Worm (Caenorhabditis elegans): ENCODE data around the gene Y62E10A.20.

Gene Y62E10A.20

DNA sequence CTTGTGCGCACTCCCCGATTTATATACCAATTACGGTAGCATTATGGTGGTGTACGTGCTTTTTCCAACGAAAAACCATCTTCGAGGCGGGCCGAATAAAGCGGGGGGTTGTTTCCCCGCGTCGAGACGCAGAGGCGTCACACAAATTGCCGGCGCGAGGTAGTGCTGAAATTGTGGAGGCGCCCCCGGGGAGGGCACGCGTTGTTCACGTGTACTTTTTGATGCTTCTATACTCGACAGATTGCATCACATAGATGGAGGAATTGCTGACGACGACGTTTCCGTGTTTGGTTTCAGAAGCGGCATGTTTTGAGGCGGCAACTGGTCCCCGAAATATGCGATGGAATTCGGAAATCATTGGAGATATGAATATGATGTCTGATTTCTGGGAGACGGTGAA lies 9.4 kb upstream of the Y62E10A.20 start (continued):
- 0 out of 2 replicates have a peak, but pooled peaks have one; percentile 36 for TF ChIP-seq vab-7 (GFP tag; IDR thresholded peaks at IDR 0.05)
- peak; percentile 81 for TF ChIP-seq rbr-2 (tag; optimal IDR thresholded peaks at IDR 0.05)
- peak; percentile 87 for TF ChIP-seq set-16 (GFP tag; IDR thresholded peaks at IDR 0.05)
- no peak for TF ChIP-seq ztf-11 (tag; optimal IDR thresholded peaks at IDR 0.05)
- TF ChIP-seq lin-38 (GFP tag; IDR thresholded peaks at IDR 0.05): peak; percentile 75
- peak; percentile 21 for TF ChIP-seq zfp-2 (tag; optimal IDR thresholded peaks at IDR 0.05)
- no peak for TF ChIP-seq Y5F2A.4 (GFP tag; optimal IDR thresholded peaks at IDR 0.05)
- TF ChIP-seq unc-130 (GFP tag; optimal IDR thresholded peaks at IDR 0.05): no peak
- no peak for TF ChIP-seq F26F4.8 (GFP tag; conservative IDR thresholded peaks at IDR 0.05)

DNA sequence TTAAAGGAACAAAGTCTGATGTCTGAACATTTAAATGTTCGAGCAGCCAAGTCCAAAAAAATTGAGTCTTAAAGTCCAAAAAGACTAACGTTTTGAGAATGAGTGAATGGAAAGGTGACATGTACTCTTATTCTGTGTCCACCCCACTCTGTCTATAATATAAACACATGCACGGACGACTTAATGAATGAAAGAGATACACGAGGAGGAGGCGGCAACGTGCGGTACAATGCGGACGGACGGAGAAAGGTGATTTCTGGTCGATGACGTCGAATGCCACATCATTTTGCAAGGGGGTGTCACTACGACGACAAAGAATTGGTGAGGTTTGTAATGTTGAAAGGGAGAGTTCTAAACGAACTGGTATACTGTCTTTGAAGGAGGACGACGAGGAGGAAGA lies 8.8 kb upstream of the Y62E10A.20 start:
- TF ChIP-seq hmg-1.1 (GFP tag; IDR thresholded peaks at IDR 0.05): no peak
- peak; percentile 67 for TF ChIP-seq mxl-3 (GFP tag; optimal IDR thresholded peaks at IDR 0.05)
- 0 out of 2 replicates have a peak, but pooled peaks have one; percentile 28 for TF ChIP-seq dmd-9 (GFP tag; IDR thresholded peaks at IDR 0.05)
- no peak for TF ChIP-seq daf-16 (GFP tag; optimal IDR thresholded peaks at IDR 0.05)
- peak; percentile 30 for TF ChIP-seq daf-16 (tag; optimal IDR thresholded peaks at IDR 0.05)

DNA sequence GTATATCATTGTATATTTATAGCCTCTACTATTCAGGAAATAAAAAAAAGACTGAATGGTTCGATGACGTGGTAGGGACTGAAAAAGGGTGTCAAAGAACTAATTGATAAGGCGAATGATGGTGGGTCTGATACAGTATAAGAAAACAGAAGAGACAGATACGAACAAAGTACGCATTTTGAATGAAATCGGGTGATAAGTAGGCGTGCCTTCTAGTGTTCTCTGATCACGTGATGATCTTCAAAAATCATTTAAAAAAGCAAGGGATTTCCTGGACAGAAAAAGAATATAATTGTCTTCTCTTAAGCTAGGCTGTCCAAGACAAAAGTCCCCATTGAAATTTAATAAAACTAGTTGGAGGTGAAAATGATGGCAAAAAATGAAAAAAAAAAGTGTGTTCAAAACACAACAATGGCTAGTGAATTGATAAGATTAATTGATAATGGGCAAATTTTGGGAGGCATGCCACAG lies 7.4 kb upstream of the Y62E10A.20 start:
- TF ChIP-seq dve-1 (tag; optimal IDR thresholded peaks at IDR 0.05; ENCODE audit: insufficient read depth) (peak; percentile 52), daf-19 (GFP tag; conservative IDR thresholded peaks at IDR 0.05) (no peak), gei-8 (GFP tag; optimal IDR thresholded peaks at IDR 0.05) (peak; percentile 46), nhr-111 (GFP tag; optimal IDR thresholded peaks at IDR 0.05) (no peak), madf-9 (GFP tag; conservative IDR thresholded peaks at IDR 0.05) (no peak), daf-8 (GFP tag; IDR thresholded peaks at IDR 0.05) (no peak), F49E8.2 (tag; optimal IDR thresholded peaks at IDR 0.05; ENCODE audit: borderline replicate concordance) (no peak), unc-39 (tag; optimal IDR thresholded peaks at IDR 0.05) (no peak), Y75B8A.6 (GFP tag; IDR thresholded peaks at IDR 0.05) (0 out of 2 replicates have a peak, but pooled peaks have one; percentile 57), hlh-30 (tag; optimal IDR thresholded peaks at IDR 0.05; ENCODE audit: insufficient read depth) (peak; percentile 75), T20F7.1 (GFP tag; optimal IDR thresholded peaks at IDR 0.05) (peak; percentile 51), mes-2 (tag; optimal IDR thresholded peaks at IDR 0.05; ENCODE audit: poor library complexity, severe bottlenecking) (peak; percentile 7), ceh-82 (tag; optimal IDR thresholded peaks at IDR 0.05) (no peak), aha-1 (tag) (peak; percentile 97), Y48G9A.11 (GFP tag; IDR thresholded peaks at IDR 0.05) (peak; percentile 22; the same call in 1 of the 2 replicates), lim-7 (GFP tag; IDR thresholded peaks at IDR 0.05) (no peak), cey-2 (tag; optimal IDR thresholded peaks at IDR 0.05; ENCODE audit: borderline replicate concordance, insufficient read depth) (peak; percentile 1), lir-3 (tag; optimal IDR thresholded peaks at IDR 0.05) (no peak), php-3 (GFP tag; IDR thresholded peaks at IDR 0.05) (peak; percentile 67; the same call in 1 of the 2 replicates), nhr-10 (tag; optimal IDR thresholded peaks at IDR 0.05) (peak; percentile 87), unc-62 (GFP tag; optimal IDR thresholded peaks at IDR 0.05 in 1 of 2) (peak in 1 of 2 experiments; percentile 83), unc-62 (tag; optimal IDR thresholded peaks at IDR 0.05) (no peak), spr-1 (tag; optimal IDR thresholded peaks at IDR 0.05) (no peak), ZK546.5 (tag; optimal IDR thresholded peaks at IDR 0.05) (no peak), F44E2.7 (GFP tag; IDR thresholded peaks at IDR 0.05) (no peak), daf-16 (GFP tag; optimal IDR thresholded peaks at IDR 0.05) (peak in 1 of 2 experiments; percentile 55), daf-16 (tag; optimal IDR thresholded peaks at IDR 0.05) (peak; percentile 70), mdt-29 (GFP tag; IDR thresholded peaks at IDR 0.05) (peak; percentile 61), nhr-48 (tag; optimal IDR thresholded peaks at IDR 0.05) (peak; percentile 81), T26A8.4 (GFP tag; IDR thresholded peaks at IDR 0.05) (no peak), F26F4.8 (GFP tag; conservative IDR thresholded peaks at IDR 0.05) (no peak), hif-1 (tag; optimal IDR thresholded peaks at IDR 0.05) (peak in 1 of 2 experiments; percentile 62), ceh-28 (tag; optimal IDR thresholded peaks at IDR 0.05) (no peak), hmg-1.1 (GFP tag; IDR thresholded peaks at IDR 0.05) (no peak), arid-1 (GFP tag; conservative IDR thresholded peaks at IDR 0.05) (no peak), ztf-11 (tag; optimal IDR thresholded peaks at IDR 0.05) (no peak), nhr-77 (tag; optimal IDR thresholded peaks at IDR 0.05) (peak; percentile 21), mep-1 (tag; optimal IDR thresholded peaks at IDR 0.05) (peak; percentile 5)

All from whole organism, L4 larva.